Worm (Caenorhabditis elegans) whole organism, L4/young adult: ENCODE results near the gene K06A9.3.

Experiments used
- W03F9.2 ChIP-seq: fragments of 150-350 bp; optimal IDR thresholded peaks from 2 replicates; lab custom pipeline; 2014; ENCODE audit warnings: missing biosample characterization, missing genetic modification characterization
- dao-5 ChIP-seq: sonication (generic microtip); optimal IDR thresholded peaks from 2 replicates; lab custom pipeline; 2016; ENCODE audit warnings: missing genotype, missing genetic modification characterization, moderate library complexity, missing compliant biosample characterization
- him-1 ChIP-seq: sonication (generic microtip); optimal IDR thresholded peaks from 2 replicates; lab custom pipeline; 2016; ENCODE audit warnings: missing genotype, missing genetic modification reagents, missing genetic modification characterization, missing compliant biosample characterization

DNA sequence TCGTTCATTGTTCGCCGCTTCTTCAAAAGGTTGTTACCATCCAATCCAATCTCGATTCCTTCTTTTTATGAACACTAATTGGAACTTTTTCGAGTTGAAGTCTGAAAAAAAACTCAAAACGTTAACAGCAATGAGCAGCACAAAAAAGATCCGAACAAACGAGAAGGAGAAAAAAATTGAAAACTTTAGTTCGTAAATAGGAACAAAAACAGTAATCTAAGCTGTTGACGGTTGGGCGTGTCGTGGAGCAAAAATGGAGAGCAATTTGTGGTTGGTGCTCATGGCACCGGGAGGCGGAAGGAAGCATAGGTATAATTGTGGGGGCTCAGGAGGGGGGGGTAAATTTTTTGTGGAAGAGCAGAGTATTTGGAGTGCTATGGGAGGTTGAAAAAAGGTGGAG is 13.8 kb downstream of the K06A9.3 start, which contains the start of gene toca-1:
- no peak for TF ChIP-seq W03F9.2 (tag; lab: Kevin White, UChicago)
- no peak for TF ChIP-seq him-1
- no peak for TF ChIP-seq dao-5 (tag; lab: Kevin White, UChicago)
